Worm (Caenorhabditis elegans): Measurements from ENCODE around the gene T09B9.5.

T09B9.5 gene

DNA sequence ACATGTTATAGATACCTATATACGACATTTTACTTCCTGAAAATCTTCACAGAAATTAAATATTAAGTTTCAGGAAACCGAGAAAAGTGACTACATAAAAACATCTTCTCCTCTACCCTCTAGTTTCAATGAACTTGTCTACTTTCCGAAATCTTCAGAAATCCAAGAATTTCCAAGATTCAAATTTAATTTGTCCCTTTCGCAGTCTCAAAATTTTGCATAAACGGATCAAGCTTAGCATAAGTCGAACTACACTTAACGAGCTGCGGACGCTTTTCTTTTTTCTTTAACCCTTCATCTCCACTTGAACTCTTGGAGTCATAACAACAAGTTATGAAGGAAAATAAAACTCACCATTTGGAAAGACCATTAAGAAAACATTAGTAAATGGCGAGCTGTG, 27.8 kb downstream of the T09B9.5 start:
- TF ChIP-seq ztf-25 (GFP tag; IDR thresholded peaks at IDR 0.05) (no peak), snpc-4 (GFP tag; optimal IDR thresholded peaks at IDR 0.05) (no peak), snpc-4 (tag; optimal IDR thresholded peaks at IDR 0.05) (no peak), nhr-90 (tag; optimal IDR thresholded peaks at IDR 0.05) (no peak), ets-4 (GFP tag; optimal IDR thresholded peaks at IDR 0.05) (no peak), mxl-1 (tag; optimal IDR thresholded peaks at IDR 0.05) (no peak), Y53G8AR.9 (GFP tag; conservative IDR thresholded peaks at IDR 0.05) (no peak), Y53F4B.3 (GFP tag; IDR thresholded peaks at IDR 0.05) (no peak), athp-1 (tag; optimal IDR thresholded peaks at IDR 0.05) (no peak), ccch-3 (GFP tag; optimal IDR thresholded peaks at IDR 0.05) (no peak), rpc-1 (optimal IDR thresholded peaks at IDR 0.05) (no peak), rpc-1 (tag; optimal IDR thresholded peaks at IDR 0.05) (no peak), chd-7 (tag; optimal IDR thresholded peaks at IDR 0.05) (no peak), snpc-1.3 (tag; optimal IDR thresholded peaks at IDR 0.05; ENCODE audit: insufficient read depth) (no peak), ama-1 (optimal IDR thresholded peaks at IDR 0.05) (no peak), ama-1 (GFP tag; optimal IDR thresholded peaks at IDR 0.05) (no peak), cebp-1 (GFP tag; IDR thresholded peaks at IDR 0.05) (no peak), cebp-1 (tag; optimal IDR thresholded peaks at IDR 0.05) (no peak), somi-1 (GFP tag; optimal IDR thresholded peaks at IDR 0.05) (no peak), ztf-6 (GFP tag; IDR thresholded peaks at IDR 0.05) (no peak)

DNA sequence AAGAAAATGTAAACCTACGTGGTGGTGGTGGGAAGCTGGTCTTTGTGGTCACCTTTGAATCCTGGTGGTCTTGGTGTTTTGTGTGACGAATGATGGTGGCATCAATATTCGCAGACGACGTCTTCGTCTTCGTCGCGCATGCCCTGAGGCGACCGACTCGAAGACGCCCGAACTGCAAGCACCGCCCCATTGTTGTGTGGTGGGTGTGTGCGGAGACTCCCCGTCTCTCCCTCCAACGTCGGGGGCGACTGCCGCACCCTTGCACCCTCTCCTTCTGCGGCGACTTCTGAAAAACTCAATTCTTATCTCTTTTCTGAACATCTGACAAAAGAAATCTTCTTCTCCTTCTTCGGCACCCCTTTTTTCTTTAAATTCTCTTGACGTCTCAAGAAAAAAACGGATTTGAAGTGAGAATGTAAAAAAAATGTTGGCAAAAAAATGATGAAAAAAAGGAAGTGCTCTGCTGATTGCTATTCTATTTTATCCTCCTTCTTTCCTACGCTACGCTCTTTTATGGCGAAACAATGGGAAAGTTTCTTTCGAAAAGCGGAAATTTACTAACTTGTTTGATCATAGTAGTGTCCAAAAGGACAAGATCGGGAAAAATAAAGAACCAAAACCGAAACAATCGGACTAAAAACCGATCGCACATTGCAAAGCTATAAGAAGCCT, 29.9 kb downstream of the T09B9.5 start, which contains the start of gene lgc-47:
Gene lgc-47, minus strand, starts transcription at position 286 of the 672 bp plus-strand sequence.
- TF ChIP-seq zfh-2 (GFP tag; conservative IDR thresholded peaks at IDR 0.05) = peak; percentile 86
- no peak for TF ChIP-seq athp-1 (tag; optimal IDR thresholded peaks at IDR 0.05)
- no peak for TF ChIP-seq zim-3 (tag; optimal IDR thresholded peaks at IDR 0.05)
- TF ChIP-seq hlh-26 (GFP tag; conservative IDR thresholded peaks at IDR 0.05) = no peak
- TF ChIP-seq madf-10 (tag; optimal IDR thresholded peaks at IDR 0.05) = peak; percentile 3

DNA sequence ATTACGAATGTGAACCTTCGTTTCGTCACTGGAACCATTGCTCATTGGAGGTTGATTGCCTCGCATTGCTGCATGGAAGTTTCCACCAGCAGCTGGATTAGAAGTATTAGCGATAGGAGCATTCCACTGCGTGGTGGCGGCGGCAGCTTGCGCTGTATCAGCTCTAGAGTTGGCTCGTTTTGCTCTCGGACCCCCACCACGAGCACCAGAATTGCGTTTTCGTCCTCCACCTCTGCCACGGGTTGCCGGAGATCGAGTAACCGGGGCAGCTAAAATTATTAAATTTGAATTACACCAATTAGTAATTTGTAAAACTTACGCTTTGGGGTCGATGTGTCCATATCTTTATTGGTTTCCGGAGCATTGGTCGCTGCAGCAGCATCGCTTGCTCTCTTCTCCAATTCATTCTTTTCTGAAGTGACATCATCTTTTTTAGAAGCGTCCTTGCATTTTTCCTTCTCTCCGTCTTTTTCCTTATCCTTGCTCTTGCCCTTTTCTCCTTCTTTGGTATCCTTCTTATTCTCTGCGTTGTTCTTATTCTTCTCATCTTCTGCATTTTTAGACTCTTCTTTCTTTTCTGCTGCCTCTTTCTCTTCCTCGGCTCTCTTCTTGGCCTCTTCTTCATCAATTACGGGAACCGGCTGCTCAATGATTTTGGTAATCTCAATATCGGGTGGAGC, 36.7 kb downstream of the T09B9.5 start:
- TF ChIP-seq zfh-2 (GFP tag; conservative IDR thresholded peaks at IDR 0.05) (peak; percentile 52), mcd-1 (GFP tag; IDR thresholded peaks at IDR 0.05) (0 out of 2 replicates have a peak, but pooled peaks have one; percentile 7), lsy-27 (tag; optimal IDR thresholded peaks at IDR 0.05; ENCODE audit: borderline replicate concordance, insufficient read depth) (no peak)

DNA sequence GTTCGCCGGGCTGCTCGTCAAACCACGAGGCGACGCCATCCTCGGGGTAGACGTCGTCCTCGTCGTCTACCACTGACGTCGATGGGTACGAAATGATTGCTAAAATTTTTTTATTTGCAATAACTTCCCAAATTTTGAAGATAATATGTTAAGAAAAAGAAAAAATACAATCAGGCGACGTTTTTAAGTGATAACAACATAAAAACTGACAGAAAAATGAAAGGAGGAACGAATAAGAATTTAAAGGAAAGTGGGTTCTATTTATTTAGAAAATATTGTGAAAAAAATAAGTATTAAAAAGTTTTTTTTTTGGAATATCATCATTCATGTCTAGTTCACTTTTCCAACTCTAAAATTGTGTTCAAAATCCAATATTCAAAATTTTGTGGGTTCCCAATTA, 44.6 kb downstream of the T09B9.5 start, which contains the start of gene dpy-22:
Gene dpy-22, minus strand, starts transcription at position 101 of the 400 bp plus-strand sequence.
- TF ChIP-seq F37B4.10 (GFP tag; IDR thresholded peaks at IDR 0.05) (no peak), ceh-58 (GFP tag; IDR thresholded peaks at IDR 0.05) (no peak), tbx-9 (tag; optimal IDR thresholded peaks at IDR 0.05; ENCODE audit: borderline replicate concordance) (no peak), ztf-22 (GFP tag; optimal IDR thresholded peaks at IDR 0.05) (no peak), hmg-1.2 (GFP tag; IDR thresholded peaks at IDR 0.05) (no peak), attf-6 (GFP tag; IDR thresholded peaks at IDR 0.05) (no peak), lin-54 (GFP tag; optimal IDR thresholded peaks at IDR 0.05) (no peak), ceh-27 (GFP tag; optimal IDR thresholded peaks at IDR 0.05) (no peak), mel-28 (tag; optimal IDR thresholded peaks at IDR 0.05; ENCODE audit: borderline replicate concordance) (no peak), T07F8.4 (tag; optimal IDR thresholded peaks at IDR 0.05) (no peak), hsf-1 (GFP tag; IDR thresholded peaks at IDR 0.05) (no peak), F22D6.2 (tag; optimal IDR thresholded peaks at IDR 0.05) (no peak), lin-35 (GFP tag; optimal IDR thresholded peaks at IDR 0.05) (no peak), egrh-3 (GFP tag; IDR thresholded peaks at IDR 0.05) (no peak), nhr-90 (tag; optimal IDR thresholded peaks at IDR 0.05) (no peak)

Data from whole organism, young adult.